Worm (Caenorhabditis elegans) whole organism, L2 larva: ENCODE measurements around the gene srbc-45.
A peak's percentile ranks its signal among the peaks of the same experiment; 100 is the strongest.

Experiments
- C34F6.9 ChIP-seq: fragments of 150-350 bp; optimal IDR thresholded peaks from 2 replicates; lab custom pipeline; 2014; ENCODE audit warnings: missing biosample characterization, missing genetic modification characterization
- F13H6.1 ChIP-seq: sonication (generic microtip); optimal IDR thresholded peaks from 2 replicates; lab custom pipeline; 2016; ENCODE audit warnings: missing genetic modification characterization, missing compliant biosample characterization
- Y55F3AM.14 ChIP-seq: fragments of 200-800 bp; sonication (Bioruptor generic); optimal IDR thresholded peaks from 2 replicates; lab custom pipeline; 2018; ENCODE audit warnings: mild to moderate bottlenecking, missing genetic modification characterization, missing compliant biosample characterization
- ZK546.5 ChIP-seq: sonication (generic microtip); optimal IDR thresholded peaks from 2 replicates; lab custom pipeline; 2017; ENCODE audit warnings: missing biosample characterization, missing genetic modification characterization
- alr-1 ChIP-seq: fragments of 150-350 bp; optimal IDR thresholded peaks from 2 replicates; lab custom pipeline; 2014; ENCODE audit warnings: missing biosample characterization, missing genetic modification characterization
- ama-1 ChIP-seq: fragments of 150-350 bp; optimal IDR thresholded peaks from 2 replicates; lab custom pipeline; 2018; ENCODE audit warnings: inconsistent platforms
- ceh-16 ChIP-seq: fragments of 150-350 bp; optimal IDR thresholded peaks from 2 replicates; lab custom pipeline; 2014; ENCODE audit warnings: missing biosample characterization, missing genetic modification characterization
- crh-2 ChIP-seq: sonication (generic microtip); optimal IDR thresholded peaks from 2 replicates; lab custom pipeline; 2017; ENCODE audit warnings: missing biosample characterization, missing genetic modification characterization
- dmd-4 ChIP-seq: sonication (generic microtip); optimal IDR thresholded peaks from 2 replicates; lab custom pipeline; 2017; ENCODE audit warnings: missing biosample characterization, missing genetic modification characterization
- elt-1 ChIP-seq: fragments of 150-350 bp; optimal IDR thresholded peaks from 2 replicates; lab custom pipeline; 2014; ENCODE audit warnings: missing biosample characterization, missing genetic modification characterization
- elt-3 ChIP-seq: sonication (generic microtip); optimal IDR thresholded peaks from 2 replicates; lab custom pipeline; 2017; ENCODE audit warnings: missing biosample characterization, missing genetic modification characterization
- fos-1 ChIP-seq: fragments of 150-350 bp; optimal IDR thresholded peaks from 2 replicates; lab custom pipeline; 2014; ENCODE audit warnings: missing biosample characterization, missing genetic modification characterization
- gmeb-1 ChIP-seq: fragments of 150-350 bp; optimal IDR thresholded peaks from 2 replicates; lab custom pipeline; 2014; ENCODE audit warnings: missing biosample characterization, missing genetic modification characterization
- lin-11 ChIP-seq: fragments of 150-350 bp; sonication (generic microtip); optimal IDR thresholded peaks from 2 replicates; lab custom pipeline; 2014; ENCODE audit warnings: missing biosample characterization, missing genetic modification characterization, inconsistent platforms, mixed read lengths
- lin-13 ChIP-seq: fragments of 150-350 bp; optimal IDR thresholded peaks from 2 replicates; lab custom pipeline; 2014; ENCODE audit warnings: missing biosample characterization, missing genetic modification reagents, missing genetic modification characterization
- lin-39 ChIP-seq: fragments of 150-350 bp; optimal IDR thresholded peaks from 2 replicates; lab custom pipeline; 2014; ENCODE audit warnings: missing biosample characterization, missing genetic modification reagents, missing genetic modification characterization
- lsy-2 ChIP-seq, 2 experiments: fragments of 150-350 bp in 1 of 2; sonication (generic microtip) in 1 of 2; optimal IDR thresholded peaks; 2 replicates each; lab custom pipeline; 2014 to 2017; ENCODE audit warnings: missing biosample characterization in 2 of 2, missing genetic modification characterization in 2 of 2
- mbf-1 ChIP-seq: sonication (generic microtip); optimal IDR thresholded peaks from 2 replicates; lab custom pipeline; 2017; ENCODE audit warnings: missing biosample characterization, missing genetic modification characterization
- mdl-1 ChIP-seq, 2 experiments: fragments of 150-350 bp in 1 of 2; sonication (generic microtip) in 1 of 2; optimal IDR thresholded peaks; 2 replicates each; lab custom pipeline; 2017; ENCODE audit warnings: missing biosample characterization in 2 of 2, missing genetic modification characterization in 2 of 2
- nhr-10 ChIP-seq: sonication (generic microtip); optimal IDR thresholded peaks from 2 replicates; lab custom pipeline; 2017; ENCODE audit warnings: missing biosample characterization, missing genetic modification characterization
- nhr-129 ChIP-seq: fragments of 150-350 bp; optimal IDR thresholded peaks from 2 replicates; lab custom pipeline; 2014; ENCODE audit warnings: missing biosample characterization, missing genetic modification characterization
- nhr-21 ChIP-seq: fragments of 150-350 bp; optimal IDR thresholded peaks from 2 replicates; lab custom pipeline; 2014; ENCODE audit warnings: missing biosample characterization, missing genetic modification characterization
- nhr-23 ChIP-seq: fragments of 150-350 bp; optimal IDR thresholded peaks from 2 replicates; lab custom pipeline; 2014; ENCODE audit warnings: missing biosample characterization, missing genetic modification reagents, missing genetic modification characterization
- nhr-237 ChIP-seq: fragments of 150-350 bp; optimal IDR thresholded peaks from 2 replicates; lab custom pipeline; 2014; ENCODE audit warnings: missing biosample characterization, missing genetic modification characterization
- nhr-25 ChIP-seq: fragments of 150-350 bp; sonication (generic microtip); optimal IDR thresholded peaks from 3 replicates; lab custom pipeline; 2014; ENCODE audit warnings: missing biosample characterization, missing genetic modification characterization
- nhr-77 ChIP-seq: fragments of 150-350 bp; optimal IDR thresholded peaks from 2 replicates; lab custom pipeline; 2014; ENCODE audit warnings: missing biosample characterization, missing genetic modification characterization
- peb-1 ChIP-seq: fragments of 150-350 bp; optimal IDR thresholded peaks from 2 replicates; lab custom pipeline; 2014; ENCODE audit warnings: missing biosample characterization, missing genetic modification characterization
- sem-4 ChIP-seq: fragments of 150-350 bp; optimal IDR thresholded peaks from 2 replicates; lab custom pipeline; 2014; ENCODE audit warnings: missing biosample characterization, missing genetic modification reagents, missing genetic modification characterization
- skn-1 ChIP-seq: sonication (generic microtip); optimal IDR thresholded peaks from 2 replicates; lab custom pipeline; 2017; ENCODE audit warnings: missing biosample characterization, missing genetic modification characterization
- sma-3 ChIP-seq: sonication (generic microtip); optimal IDR thresholded peaks from 2 replicates; lab custom pipeline; 2016; ENCODE audit warnings: missing genetic modification reagents, missing genetic modification characterization, missing compliant biosample characterization
- sma-9 ChIP-seq, 2 experiments: fragments of 150-350 bp in 1 of 2; sonication (generic microtip) in 1 of 2; optimal IDR thresholded peaks; 2 replicates each; lab custom pipeline; 2014 to 2016; ENCODE audit warnings: missing genetic modification characterization in 2 of 2, mild to moderate bottlenecking in 1 of 2, missing biosample characterization in 1 of 2, missing compliant biosample characterization in 1 of 2, missing genetic modification reagents in 1 of 2, moderate library complexity in 1 of 2
- snpc-4 ChIP-seq: fragments of 150-350 bp; optimal IDR thresholded peaks from 2 replicates; lab custom pipeline; 2014; ENCODE audit warnings: missing biosample characterization, missing genetic modification characterization
- unc-39 ChIP-seq: fragments of 150-350 bp; optimal IDR thresholded peaks from 2 replicates; lab custom pipeline; 2014; ENCODE audit warnings: missing biosample characterization, missing genetic modification characterization
- unc-55 ChIP-seq: fragments of 150-350 bp; sonication (generic microtip); optimal IDR thresholded peaks from 3 replicates; lab custom pipeline; 2014; ENCODE audit warnings: missing biosample characterization, missing genetic modification reagents, missing genetic modification characterization
- unc-62 ChIP-seq: fragments of 150-350 bp; optimal IDR thresholded peaks from 2 replicates; lab custom pipeline; 2014; ENCODE audit warnings: missing biosample characterization, missing genetic modification reagents, missing genetic modification characterization
- zag-1 ChIP-seq: fragments of 150-350 bp; optimal IDR thresholded peaks from 2 replicates; lab custom pipeline; 2014; ENCODE audit warnings: missing biosample characterization, missing genetic modification characterization
- ztf-1 ChIP-seq: fragments of 200-800 bp; sonication (Bioruptor generic); conservative IDR thresholded peaks from 2 replicates; pipeline ENCODE4 v1.3.6; 2022; ENCODE audit warnings: missing genetic modification characterization, missing compliant biosample characterization
- ztf-4 ChIP-seq: fragments of 150-350 bp; optimal IDR thresholded peaks from 2 replicates; lab custom pipeline; 2014; ENCODE audit warnings: missing biosample characterization, missing genetic modification characterization

Gene srbc-45

DNA sequence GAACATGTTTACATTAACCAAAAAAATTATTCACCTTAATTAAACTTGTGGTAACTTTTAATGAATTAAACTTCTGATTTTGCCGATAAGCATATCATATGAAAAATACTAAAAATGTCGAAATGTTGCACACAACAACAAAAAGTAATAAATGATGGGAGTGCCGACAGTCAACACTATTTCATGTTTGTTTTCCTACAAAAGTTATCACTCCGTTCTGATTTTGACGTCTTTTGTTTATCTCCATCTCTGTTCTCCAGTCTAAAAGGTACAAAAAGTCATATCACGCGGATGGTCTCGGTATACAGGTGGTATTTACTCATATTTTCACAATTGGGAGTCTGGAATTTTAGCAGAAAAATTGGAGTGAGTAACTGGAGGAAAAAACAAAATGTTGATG lies 12.0 kb downstream of the srbc-45 start:
- TF ChIP-seq C34F6.9 (tag; lab: Kevin White, UChicago) (no peak), sem-4 (no peak), ztf-4 (tag; lab: Kevin White, UChicago) (no peak), peb-1 (tag; lab: Kevin White, UChicago) (no peak), unc-62 (no peak), mbf-1 (tag; lab: Kevin White, UChicago) (no peak), alr-1 (tag; lab: Kevin White, UChicago) (no peak), fos-1 (tag; lab: Kevin White, UChicago) (no peak), ztf-1 (GFP tag; lab: Robert Waterston, UW) (no peak), nhr-237 (tag; lab: Kevin White, UChicago) (no peak), Y55F3AM.14 (GFP tag; lab: Kevin White, UChicago) (no peak), unc-39 (tag; lab: Kevin White, UChicago) (no peak), ceh-16 (tag; lab: Kevin White, UChicago) (no peak), lin-39 (tag; lab: Kevin White, UChicago) (no peak), elt-3 (no peak), nhr-23 (tag; lab: Kevin White, UChicago) (no peak)

DNA sequence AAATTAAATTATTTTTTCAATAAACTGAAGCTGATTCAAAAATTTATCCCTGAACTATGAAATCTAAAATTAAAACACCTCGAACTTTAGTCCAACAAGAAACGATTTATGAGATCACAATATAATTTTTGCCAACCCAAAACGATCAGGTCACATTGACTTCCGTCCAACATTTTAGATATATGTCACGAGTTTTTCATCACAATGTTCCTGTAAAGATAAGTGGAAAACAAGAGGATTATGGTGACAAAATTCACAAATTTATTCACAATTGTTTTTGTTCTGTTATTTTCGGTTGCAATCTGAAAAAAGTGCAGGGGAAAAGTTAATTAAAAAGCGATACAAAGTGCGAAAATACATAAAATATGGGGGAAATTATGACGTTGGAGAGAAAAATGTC lies 13.3 kb downstream of the srbc-45 start:
- no peak for TF ChIP-seq skn-1
- TF ChIP-seq lin-11 (tag; lab: Kevin White, UChicago): no peak
- TF ChIP-seq peb-1 (tag; lab: Kevin White, UChicago): no peak
- no peak for TF ChIP-seq dmd-4 (tag; lab: Kevin White, UChicago)
- TF ChIP-seq sem-4: peak; percentile 19
- TF ChIP-seq ama-1 (lab: Kevin White, UChicago): no peak
- TF ChIP-seq ztf-4 (tag; lab: Kevin White, UChicago): peak; percentile 10
- TF ChIP-seq nhr-129: no peak
- no peak for TF ChIP-seq mdl-1 (tag; optimal IDR thresholded peaks at IDR 0.05; lab: Kevin White, UChicago)

DNA sequence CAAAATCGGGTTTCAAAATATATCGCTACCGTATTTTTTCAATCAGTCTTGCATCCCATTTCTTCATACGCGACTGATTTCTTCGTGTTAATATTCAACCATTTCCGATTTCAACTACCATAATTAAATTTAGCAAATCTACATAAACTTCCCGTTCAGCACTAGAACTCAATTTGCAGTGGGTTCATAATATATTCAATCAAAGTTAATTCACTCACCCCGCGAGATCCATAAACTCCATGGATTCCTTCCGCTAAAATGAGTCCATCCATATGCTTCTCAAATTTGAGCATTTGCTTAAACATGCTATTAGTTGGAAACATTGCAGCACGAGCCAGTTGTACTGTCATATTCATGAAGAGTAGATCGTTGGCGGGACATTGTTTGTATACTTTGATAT lies 15.1 kb downstream of the srbc-45 start:
- TF ChIP-seq Y55F3AM.14 (GFP tag; lab: Kevin White, UChicago) (no peak), nhr-77 (tag; lab: Kevin White, UChicago) (no peak), nhr-129 (no peak), C34F6.9 (tag; lab: Kevin White, UChicago) (no peak), ZK546.5 (tag; lab: Kevin White, UChicago) (no peak), F13H6.1 (tag; lab: Kevin White, UChicago) (no peak), nhr-237 (tag; lab: Kevin White, UChicago) (no peak), elt-1 (tag; lab: Kevin White, UChicago) (no peak), gmeb-1 (no peak), unc-39 (tag; lab: Kevin White, UChicago) (no peak), sma-9 (GFP tag; optimal IDR thresholded peaks at IDR 0.05; lab: Kevin White, UChicago) (no peak), sma-9 (tag; optimal IDR thresholded peaks at IDR 0.05; lab: Kevin White, UChicago) (no peak), lin-39 (tag; lab: Kevin White, UChicago) (no peak), zag-1 (no peak), nhr-21 (tag; lab: Kevin White, UChicago) (no peak), lin-11 (tag; lab: Kevin White, UChicago) (no peak)

DNA sequence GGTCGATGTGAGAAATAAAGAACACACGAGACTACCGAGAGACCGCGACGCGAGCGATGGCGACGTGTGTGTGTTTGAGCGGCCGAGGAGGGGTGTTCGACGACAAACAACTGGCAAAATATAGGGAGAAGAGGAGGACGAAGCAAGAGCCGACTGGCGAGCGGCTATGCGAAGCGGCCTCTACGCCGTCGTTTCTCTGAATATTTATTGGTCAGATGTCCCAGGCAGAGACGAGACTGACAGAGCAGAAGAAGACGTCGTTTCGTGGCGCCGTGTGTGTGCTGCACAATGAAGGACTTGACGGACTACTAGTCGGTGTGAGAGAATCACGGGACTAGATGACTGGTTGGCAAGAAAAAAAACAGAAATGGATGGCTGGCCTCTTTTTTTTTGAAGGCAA lies 15.8 kb downstream of the srbc-45 start:
- no peak for TF ChIP-seq unc-39 (tag; lab: Kevin White, UChicago)
- TF ChIP-seq nhr-25 (tag; lab: Kevin White, UChicago): no peak
- no peak for TF ChIP-seq sma-3 (GFP tag; lab: Kevin White, UChicago)
- peak; percentile 80 for TF ChIP-seq lin-11 (tag; lab: Kevin White, UChicago)
- TF ChIP-seq F13H6.1 (tag; lab: Kevin White, UChicago): peak; percentile 35
- no peak for TF ChIP-seq nhr-10 (tag; lab: Kevin White, UChicago)
- TF ChIP-seq lin-13 (GFP tag; lab: Kevin White, UChicago): no peak
- peak; percentile 29 for TF ChIP-seq unc-55
- peak; percentile 27 for TF ChIP-seq zag-1
- TF ChIP-seq C34F6.9 (tag; lab: Kevin White, UChicago): peak; percentile 43
- TF ChIP-seq nhr-129: peak; percentile 43
- peak; percentile 35 for TF ChIP-seq crh-2 (tag; lab: Kevin White, UChicago)
- peak in 1 of 2 experiments; percentile 7 for TF ChIP-seq mdl-1 (tag; optimal IDR thresholded peaks at IDR 0.05; lab: Kevin White, UChicago)
- peak in 1 of 2 experiments; percentile 45 for TF ChIP-seq lsy-2 (tag; optimal IDR thresholded peaks at IDR 0.05; lab: Kevin White, UChicago)
- no peak for TF ChIP-seq nhr-23 (tag; lab: Kevin White, UChicago)
- TF ChIP-seq snpc-4 (tag; lab: Kevin White, UChicago): peak; percentile 24
